Fruit fly (Drosophila melanogaster) whole organism: Measurements from ENCODE around the gene grn.

ENCODE experiments used
- CG8478 ChIP-seq: fragments of >200 bp; optimal IDR thresholded peaks from 2 replicates; lab custom pipeline; 2018; ENCODE audit warnings: inconsistent platforms
- Dll ChIP-seq: fragments of >200 bp; optimal IDR thresholded peaks from 2 replicates; lab custom pipeline; 2017
- EcR ChIP-seq, 2 experiments: fragments of >200 bp; optimal IDR thresholded peaks; 2 replicates each; lab custom pipeline; 2017; ENCODE audit warnings: missing biosample characterization in 2 of 2, missing genetic modification characterization in 2 of 2, missing genetic modification reagents in 2 of 2
- pan ChIP-seq: fragments of >200 bp; optimal IDR thresholded peaks from 2 replicates; lab custom pipeline; 2017
- psq ChIP-seq: fragments of >200 bp; optimal IDR thresholded peaks from 2 replicates; lab custom pipeline; 2017
- usp ChIP-seq: fragments of >200 bp; optimal IDR thresholded peaks from 2 replicates; lab custom pipeline; 2017; ENCODE audit warnings: missing biosample characterization, missing genetic modification characterization, mixed read lengths

DNA sequence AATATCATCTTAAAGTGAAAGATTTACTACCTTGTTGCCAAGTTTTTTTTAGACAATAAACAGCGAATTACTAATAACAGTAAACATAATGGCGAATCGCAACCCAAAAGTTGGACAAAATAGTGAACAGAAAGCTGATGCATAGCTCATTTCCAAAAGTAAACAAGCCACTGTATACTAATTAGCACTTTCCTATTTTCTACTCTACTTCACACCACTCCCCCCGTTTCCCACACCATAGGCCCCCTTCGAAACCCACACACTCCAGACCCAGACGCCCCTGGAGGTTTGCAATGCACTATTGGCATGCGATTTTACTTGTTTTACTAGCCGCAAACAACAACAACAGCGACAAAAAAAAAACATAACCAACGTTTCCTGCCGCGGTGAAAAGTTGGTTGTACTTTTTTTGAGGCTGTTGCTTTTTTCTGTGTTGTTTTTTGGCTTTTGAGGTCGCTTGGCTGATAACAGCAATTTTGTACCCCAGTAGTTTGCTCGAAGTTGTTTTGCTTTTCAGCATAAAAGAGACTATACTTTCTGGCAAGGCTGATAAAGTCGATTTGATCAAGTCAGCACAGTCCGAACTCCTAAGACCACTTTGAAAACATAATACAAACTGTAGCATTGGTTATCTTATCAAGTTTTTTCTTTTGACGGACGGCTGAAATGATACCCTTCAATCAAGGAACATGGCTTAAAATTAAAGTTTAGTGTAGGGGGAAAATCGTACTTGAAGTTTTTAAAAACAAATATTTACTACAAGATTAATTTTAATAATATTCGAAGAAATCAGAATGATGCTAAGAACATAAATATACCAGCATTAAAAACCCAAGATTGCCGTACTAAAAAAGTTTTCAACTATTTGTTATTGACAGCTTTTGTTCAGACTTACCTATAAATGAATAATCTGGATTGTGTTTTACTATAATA is 74.1 kb downstream of the grn start:
- no peak for TF ChIP-seq Dll
- no peak for TF ChIP-seq usp (GFP tag; lab: Kevin White, UChicago)
- no peak for TF ChIP-seq pan (lab: Kevin White, UChicago)
- TF ChIP-seq psq (lab: Kevin White, UChicago), result no peak
- no peak for TF ChIP-seq CG8478 (lab: Kevin White, UChicago)
- TF ChIP-seq EcR (GFP tag; optimal IDR thresholded peaks at IDR 0.05; lab: Kevin White, UChicago), result no peak
